Fruit fly (Drosophila melanogaster) whole organism, adult: Measurements from ENCODE around the gene CG43844.

ENCODE experiments used
- CG11617 ChIP-seq: fragments of 200-800 bp; sonication (Bioruptor generic); optimal IDR thresholded peaks from 2 replicates; lab custom pipeline; 2017; ENCODE audit warnings: mild to moderate bottlenecking, missing biosample characterization, missing genetic modification reagents, missing genetic modification characterization
- CG12768 ChIP-seq: fragments of 200-800 bp; sonication (Bioruptor generic); optimal IDR thresholded peaks from 2 replicates; lab custom pipeline; 2017; ENCODE audit warnings: missing biosample characterization, missing genetic modification characterization, mild to moderate bottlenecking, moderate library complexity, missing genetic modification reagents
- CG14711 ChIP-seq: fragments of 200-800 bp; sonication (Bioruptor generic); optimal IDR thresholded peaks from 2 replicates; lab custom pipeline; 2018; ENCODE audit warnings: missing biosample characterization, mild to moderate bottlenecking, missing genetic modification characterization, moderate library complexity
- CG1620 ChIP-seq: fragments of 200-800 bp; sonication (Bioruptor generic); optimal IDR thresholded peaks from 2 replicates; lab custom pipeline; 2016; ENCODE audit warnings: missing biosample characterization, missing genetic modification characterization
- CG33017 ChIP-seq: fragments of 200-800 bp; sonication (Bioruptor generic); optimal IDR thresholded peaks from 2 replicates; lab custom pipeline; 2018; ENCODE audit warnings: missing biosample characterization, mild to moderate bottlenecking, missing genetic modification characterization, moderate library complexity
- CG5204 ChIP-seq: fragments of 200-800 bp; sonication (Bioruptor generic); optimal IDR thresholded peaks from 2 replicates; lab custom pipeline; 2016; ENCODE audit warnings: missing biosample characterization, missing genetic modification characterization
- CG7045 ChIP-seq: fragments of 200-800 bp; sonication (Bioruptor generic); optimal IDR thresholded peaks from 2 replicates; lab custom pipeline; 2017; ENCODE audit warnings: missing biosample characterization, mild to moderate bottlenecking, missing genetic modification characterization
- CG7101 ChIP-seq: fragments of 200-800 bp; sonication (Bioruptor generic); optimal IDR thresholded peaks from 2 replicates; lab custom pipeline; 2018; ENCODE audit warnings: missing biosample characterization, mild to moderate bottlenecking, missing genetic modification characterization, moderate library complexity
- Clk ChIP-seq: fragments of 200-800 bp; sonication (Bioruptor generic); optimal IDR thresholded peaks from 2 replicates; lab custom pipeline; 2017; ENCODE audit warnings: missing biosample characterization, missing genetic modification characterization
- Crg-1 ChIP-seq: fragments of 200-800 bp; sonication (Bioruptor generic); optimal IDR thresholded peaks from 2 replicates; lab custom pipeline; 2016; ENCODE audit warnings: missing biosample characterization, missing genetic modification characterization
- Hr96 ChIP-seq: fragments of 200-800 bp; sonication (Bioruptor generic); optimal IDR thresholded peaks from 2 replicates; lab custom pipeline; 2016; ENCODE audit warnings: missing biosample characterization, missing genetic modification characterization
- Mnt ChIP-seq: fragments of 200-800 bp; sonication (Bioruptor generic); optimal IDR thresholded peaks from 2 replicates; lab custom pipeline; 2016; ENCODE audit warnings: missing biosample characterization, mild to moderate bottlenecking, missing genetic modification characterization
- bab1 ChIP-seq: fragments of 200-800 bp; sonication (Bioruptor generic); optimal IDR thresholded peaks from 3 replicates; lab custom pipeline; 2019; ENCODE audit warnings: missing biosample characterization, mild to moderate bottlenecking, missing genetic modification characterization, moderate library complexity
- cic ChIP-seq: fragments of 200-800 bp; sonication (Bioruptor generic); optimal IDR thresholded peaks from 2 replicates; lab custom pipeline; 2017; ENCODE audit warnings: missing biosample characterization, mild to moderate bottlenecking, missing genetic modification characterization, moderate library complexity
- cnc ChIP-seq, 2 experiments: fragments of >200 bp; optimal IDR thresholded peaks; 2 replicates each; lab custom pipeline; 2017
- kay ChIP-seq: fragments of 200-800 bp; sonication (Bioruptor generic); peaks from one replicate; lab custom pipeline; 2016; ENCODE audit warnings: missing biosample characterization, missing genetic modification characterization, borderline replicate concordance
- ovo ChIP-seq: fragments of 200-800 bp; sonication (Bioruptor generic); optimal IDR thresholded peaks from 2 replicates; lab custom pipeline; 2016; ENCODE audit warnings: missing biosample characterization, missing genetic modification characterization
- pad ChIP-seq: fragments of 200-800 bp; sonication (Bioruptor generic); optimal IDR thresholded peaks from 3 replicates; lab custom pipeline; 2017; ENCODE audit warnings: missing biosample characterization, missing genetic modification characterization, mild to moderate bottlenecking, moderate library complexity, missing genetic modification reagents
- tj ChIP-seq: fragments of 200-800 bp; sonication (Bioruptor generic); optimal IDR thresholded peaks from 3 replicates; lab custom pipeline; 2017; ENCODE audit warnings: missing biosample characterization, mild to moderate bottlenecking, missing genetic modification characterization, moderate library complexity
- toe ChIP-seq: fragments of 200-800 bp; sonication (Bioruptor generic); optimal IDR thresholded peaks from 2 replicates; lab custom pipeline; 2016; ENCODE audit warnings: missing biosample characterization, missing genetic modification characterization

Gene CG43844

DNA sequence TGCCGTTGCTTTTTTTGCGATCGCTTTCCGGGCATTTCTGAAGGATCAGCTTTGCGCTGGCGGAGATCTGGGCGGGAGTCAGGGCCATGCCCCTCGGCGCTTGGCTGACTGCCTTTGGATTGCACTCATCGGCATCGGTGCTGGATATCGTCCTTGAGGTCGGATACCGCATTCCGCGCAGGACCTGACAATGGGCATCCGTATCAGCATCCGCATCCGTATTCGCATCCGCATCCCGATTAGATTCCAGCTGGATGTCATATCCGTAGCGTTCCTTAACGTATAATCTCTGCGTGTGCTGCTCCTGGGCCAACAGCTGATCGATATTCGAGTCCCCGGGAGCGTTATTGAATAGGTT lies 33.9 kb upstream of the CG43844 start:
- TF ChIP-seq Clk (GFP tag; lab: Kevin White, UChicago) (no peak), CG12768 (GFP tag; lab: Kevin White, UChicago) (no peak), toe (GFP tag; lab: Kevin White, UChicago) (no peak), CG14711 (tag; lab: Kevin White, UChicago) (no peak), CG33017 (tag; lab: Kevin White, UChicago) (no peak), Hr96 (GFP tag; lab: Kevin White, UChicago) (no peak), Mnt (GFP tag; lab: Kevin White, UChicago) (no peak), CG1620 (GFP tag; lab: Kevin White, UChicago) (no peak)

DNA sequence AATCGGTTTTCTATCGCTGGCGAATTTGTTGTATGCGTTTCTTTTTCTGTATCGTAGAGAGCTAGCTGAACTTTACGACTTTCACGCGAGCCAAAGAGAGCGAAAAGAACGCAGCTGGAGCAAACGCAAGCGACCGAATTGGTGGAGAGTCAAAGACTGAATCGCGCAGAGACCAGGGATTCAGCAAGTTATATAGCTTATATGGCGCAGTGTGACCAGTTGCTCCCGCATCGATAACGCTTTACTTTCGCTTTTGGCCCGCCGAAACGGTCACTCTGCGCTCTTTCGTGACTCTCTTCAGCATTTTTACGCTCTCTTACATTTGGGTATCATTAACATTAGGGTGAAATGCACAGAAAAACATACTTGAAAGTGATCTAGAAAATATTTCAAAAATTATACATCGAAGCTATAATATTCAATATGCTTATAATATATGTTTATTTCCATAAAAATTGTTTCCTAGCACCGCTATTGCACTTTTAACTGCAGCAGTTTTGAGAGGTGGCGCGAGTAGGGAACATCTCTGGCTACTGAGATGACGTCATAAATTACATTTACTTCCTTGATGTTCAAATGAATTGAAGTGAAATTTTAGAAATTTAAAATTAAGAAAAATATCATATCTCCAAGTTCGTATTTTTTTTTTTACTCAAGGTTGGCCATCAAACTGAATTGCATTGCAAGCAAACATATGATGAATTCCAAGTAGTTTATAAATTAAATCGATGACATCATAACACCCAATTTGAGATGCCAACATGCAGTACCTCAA lies 33.1 kb upstream of the CG43844 start, which contains the start of gene glec:
TSS of gene glec (minus strand) at position 169 of the 775 bp plus-strand sequence.
- TF ChIP-seq tj (peak; percentile 47), CG1620 (GFP tag; lab: Kevin White, UChicago) (peak; percentile 59), toe (GFP tag; lab: Kevin White, UChicago) (peak; percentile 55), Crg-1 (GFP tag; lab: Kevin White, UChicago) (no peak), kay (GFP tag; lab: Kevin White, UChicago) (peak; percentile 86), Hr96 (GFP tag; lab: Kevin White, UChicago) (peak; percentile 54), CG33017 (tag; lab: Kevin White, UChicago) (peak; percentile 47), Mnt (GFP tag; lab: Kevin White, UChicago) (peak; percentile 49), CG11617 (GFP tag; lab: Kevin White, UChicago) (peak; percentile 50), bab1 (peak; percentile 49), CG7101 (tag; lab: Kevin White, UChicago) (peak; percentile 13), CG12768 (GFP tag; lab: Kevin White, UChicago) (peak; percentile 1), CG14711 (tag; lab: Kevin White, UChicago) (peak; percentile 2), Clk (GFP tag; lab: Kevin White, UChicago) (no peak), pad (GFP tag; lab: Kevin White, UChicago) (no peak), CG7045 (GFP tag; lab: Kevin White, UChicago) (no peak), CG5204 (peak; percentile 68), cnc (optimal IDR thresholded peaks at IDR 0.05; lab: Kevin White, UChicago) (no peak), cic (GFP tag; lab: Kevin White, UChicago) (peak; percentile 42), ovo (GFP tag; lab: Kevin White, UChicago) (peak; percentile 28)

DNA sequence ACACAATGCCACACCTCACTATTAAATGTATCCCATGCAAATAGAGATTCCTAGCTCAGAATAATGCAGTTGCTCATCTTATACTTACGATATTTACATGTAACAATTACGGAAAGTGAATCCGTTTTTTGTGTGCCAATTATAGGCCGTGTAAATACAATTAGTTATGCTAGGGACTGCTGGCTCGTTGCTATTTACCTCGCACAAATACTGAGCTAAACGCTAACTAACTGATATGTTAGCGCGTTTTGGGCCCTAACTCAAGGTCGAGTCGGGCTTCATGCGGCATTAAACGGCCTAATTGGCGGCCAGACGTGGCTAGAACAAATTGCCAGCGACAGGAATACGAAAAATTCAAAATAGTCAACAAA lies 32.5 kb upstream of the CG43844 start:
- TF ChIP-seq Crg-1 (GFP tag; lab: Kevin White, UChicago): peak; percentile 13
- no peak for TF ChIP-seq CG5204
- peak; percentile 2 for TF ChIP-seq CG7045 (GFP tag; lab: Kevin White, UChicago)

DNA sequence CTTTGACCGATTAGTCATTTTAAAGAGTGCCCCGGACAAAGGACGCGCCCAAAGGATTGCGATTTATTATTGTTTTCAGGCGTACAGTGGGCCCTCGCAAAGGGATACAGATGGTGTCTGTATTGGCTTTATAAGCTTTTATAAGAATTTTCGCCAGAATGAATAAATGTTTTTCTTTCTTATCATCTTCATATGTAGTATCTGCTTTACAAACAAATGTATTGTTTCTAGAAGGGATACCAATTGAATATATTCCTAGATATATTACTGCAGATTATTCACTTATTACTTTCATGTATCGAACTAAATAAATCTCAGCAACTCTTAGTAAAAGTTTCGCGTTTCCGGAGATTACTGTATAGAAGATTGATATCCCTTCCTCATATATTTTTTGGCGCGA lies 31.8 kb upstream of the CG43844 start:
- TF ChIP-seq Clk (GFP tag; lab: Kevin White, UChicago) (no peak), cnc (optimal IDR thresholded peaks at IDR 0.05; lab: Kevin White, UChicago) (no peak), CG5204 (no peak), ovo (GFP tag; lab: Kevin White, UChicago) (no peak)

DNA sequence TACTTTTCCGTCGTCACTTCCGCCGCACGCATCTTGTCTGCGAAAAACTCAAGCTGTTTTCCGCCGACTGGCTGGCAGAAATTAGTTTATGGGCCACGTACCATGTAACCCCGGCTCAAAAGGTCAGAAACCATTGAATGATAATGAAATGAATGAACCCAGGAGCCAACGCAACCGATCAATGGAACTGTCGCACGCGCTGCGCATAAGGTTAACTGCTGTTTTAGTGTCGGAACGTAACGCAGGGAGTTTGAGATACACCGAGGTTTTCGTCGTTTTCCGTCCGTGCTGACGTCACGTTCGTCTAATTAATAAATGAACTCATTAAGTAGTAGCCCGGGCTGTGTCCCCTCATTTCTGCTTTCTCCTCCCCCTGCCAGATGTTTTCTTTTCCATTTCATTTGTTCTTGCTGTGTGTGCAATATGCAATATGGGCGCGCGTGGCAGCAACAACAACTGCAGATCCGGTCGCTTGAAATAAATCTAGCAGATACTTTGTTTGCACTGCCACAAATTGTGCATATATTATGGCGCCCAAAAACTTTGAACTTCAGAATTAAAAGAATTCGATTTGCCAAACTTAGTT lies 31.0 kb upstream of the CG43844 start:
- TF ChIP-seq pad (GFP tag; lab: Kevin White, UChicago) (no peak), tj (peak; percentile 34), CG5204 (no peak)

DNA sequence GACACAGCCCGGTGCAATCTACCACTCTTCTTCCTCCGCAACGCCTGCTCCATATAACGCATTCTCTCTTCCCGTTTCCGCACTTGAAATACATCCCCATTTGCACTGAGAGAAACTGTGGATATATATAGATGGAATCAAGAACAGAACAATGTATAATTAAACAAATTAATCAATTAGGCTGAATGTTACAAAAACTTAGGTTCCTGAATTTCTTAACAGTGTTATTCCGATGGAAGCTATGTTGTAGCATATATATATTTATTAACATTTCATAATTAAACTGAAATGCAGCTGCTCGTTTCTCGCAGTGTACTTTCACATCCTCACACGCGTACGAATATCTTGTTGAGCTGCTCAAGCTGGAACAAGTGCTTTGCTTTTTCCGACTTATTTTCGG lies 29.8 kb upstream of the CG43844 start:
- TF ChIP-seq kay (GFP tag; lab: Kevin White, UChicago) (peak; percentile 33), Hr96 (GFP tag; lab: Kevin White, UChicago) (no peak)

DNA sequence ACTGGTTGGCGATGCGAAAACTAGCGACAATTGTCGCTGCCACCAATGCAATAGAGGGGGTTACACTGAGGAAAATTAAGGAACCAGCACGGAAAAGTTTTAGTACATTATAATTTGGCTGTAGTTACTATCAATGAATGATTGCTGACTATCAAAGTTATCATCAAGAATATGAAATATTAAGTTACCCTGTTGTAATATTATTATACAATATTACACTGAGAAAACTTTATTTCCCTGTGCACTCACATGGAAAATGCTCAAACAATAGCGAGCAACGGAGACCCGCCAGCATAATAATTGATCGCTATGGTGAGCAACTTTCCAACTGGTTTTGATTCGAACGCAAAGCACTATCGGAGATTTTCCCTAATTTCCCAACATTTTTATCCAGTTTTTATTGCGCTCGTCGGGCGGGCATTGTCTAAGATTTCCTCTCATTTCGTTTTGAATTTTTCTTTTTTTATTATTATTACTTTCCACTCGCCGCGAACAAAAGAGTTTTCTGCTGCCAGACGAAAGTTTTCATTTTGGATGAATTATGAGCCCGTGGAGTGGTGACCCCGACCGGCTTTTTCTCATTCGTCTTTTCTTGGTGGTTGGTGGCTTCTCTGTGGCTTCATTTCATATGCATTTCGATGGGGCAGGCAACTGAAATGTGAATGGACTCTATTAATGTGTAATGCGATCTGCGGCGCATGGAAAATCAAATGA lies 27.0 kb upstream of the CG43844 start:
- TF ChIP-seq Hr96 (GFP tag; lab: Kevin White, UChicago) (no peak), Clk (GFP tag; lab: Kevin White, UChicago) (no peak), CG7045 (GFP tag; lab: Kevin White, UChicago) (no peak), tj (no peak), pad (GFP tag; lab: Kevin White, UChicago) (no peak), cic (GFP tag; lab: Kevin White, UChicago) (no peak), CG5204 (no peak), toe (GFP tag; lab: Kevin White, UChicago) (no peak), CG33017 (tag; lab: Kevin White, UChicago) (no peak), CG7101 (tag; lab: Kevin White, UChicago) (no peak), CG12768 (GFP tag; lab: Kevin White, UChicago) (no peak), CG11617 (GFP tag; lab: Kevin White, UChicago) (no peak), CG14711 (tag; lab: Kevin White, UChicago) (no peak), bab1 (no peak), kay (GFP tag; lab: Kevin White, UChicago) (no peak), Mnt (GFP tag; lab: Kevin White, UChicago) (no peak)
